Fruit fly (Drosophila melanogaster) whole organism, pupa: ENCODE results near the gene CG16723.

Experiments
- CG10348 ChIP-seq: fragments of 200-800 bp; sonication (Bioruptor generic); IDR thresholded peaks from 2 replicates; pipeline ENCODE4 v1.3.6; 2022; ENCODE audit warnings: missing biosample characterization, missing genetic modification characterization
- CG12605 ChIP-seq: fragments of 200-800 bp; sonication (Bioruptor generic); IDR thresholded peaks from 2 replicates; pipeline ENCODE4 v1.3.6; 2022; ENCODE audit warnings: missing biosample characterization, missing genetic modification characterization
- CG13204 ChIP-seq: fragments of 200-800 bp; sonication (Bioruptor generic); optimal IDR thresholded peaks from 2 replicates; lab custom pipeline; 2018; ENCODE audit warnings: missing biosample characterization, mild to moderate bottlenecking, missing genetic modification characterization, moderate library complexity
- CG14655 ChIP-seq: fragments of 200-800 bp; sonication (Bioruptor generic); optimal IDR thresholded peaks from 3 replicates; lab custom pipeline; 2017; ENCODE audit warnings: mild to moderate bottlenecking, missing biosample characterization, missing genetic modification reagents, missing genetic modification characterization
- CG15710 ChIP-seq: fragments of 200-800 bp; sonication (Bioruptor generic); optimal IDR thresholded peaks from 2 replicates; lab custom pipeline; 2018; ENCODE audit warnings: missing biosample characterization, mild to moderate bottlenecking, missing genetic modification characterization, moderate library complexity
- CG17806 ChIP-seq: fragments of 200-800 bp; sonication (Bioruptor generic); optimal IDR thresholded peaks from 2 replicates; lab custom pipeline; 2018; ENCODE audit warnings: missing biosample characterization, mild to moderate bottlenecking, missing genetic modification characterization, moderate library complexity
- CG32121 ChIP-seq: fragments of 200-800 bp; sonication (Bioruptor generic); IDR thresholded peaks from 2 replicates; pipeline ENCODE4 v1.3.6; 2022; ENCODE audit warnings: missing biosample characterization, missing genetic modification characterization
- CG34367 ChIP-seq: fragments of 200-800 bp; sonication (Bioruptor generic); optimal IDR thresholded peaks from 2 replicates; lab custom pipeline; 2018; ENCODE audit warnings: missing biosample characterization, mild to moderate bottlenecking, missing genetic modification characterization
- CG4496 ChIP-seq: fragments of 200-800 bp; sonication (Bioruptor generic); IDR thresholded peaks from 3 replicates; pipeline ENCODE4 v1.3.6; 2022; ENCODE audit warnings: missing biosample characterization, missing genetic modification characterization
- CG8159 ChIP-seq: fragments of 200-800 bp; sonication (Bioruptor generic); optimal IDR thresholded peaks from 3 replicates; lab custom pipeline; 2018; ENCODE audit warnings: missing biosample characterization, mild to moderate bottlenecking, missing genetic modification characterization, moderate library complexity
- CG8301 ChIP-seq: fragments of 200-800 bp; sonication (Bioruptor generic); optimal IDR thresholded peaks from 2 replicates; lab custom pipeline; 2018; ENCODE audit warnings: missing biosample characterization, mild to moderate bottlenecking, missing genetic modification characterization
- CG9948 ChIP-seq: fragments of 200-800 bp; sonication (Bioruptor generic); optimal IDR thresholded peaks from 2 replicates; lab custom pipeline; 2018; ENCODE audit warnings: missing biosample characterization, mild to moderate bottlenecking, missing genetic modification characterization, moderate library complexity
- D1 ChIP-seq: fragments of 200-800 bp; sonication (Bioruptor generic); optimal IDR thresholded peaks from 2 replicates; lab custom pipeline; 2018; ENCODE audit warnings: missing biosample characterization, mild to moderate bottlenecking, missing genetic modification characterization, moderate library complexity
- EcR ChIP-seq: fragments of 200-800 bp; sonication (Bioruptor generic); optimal IDR thresholded peaks from 3 replicates; lab custom pipeline; 2019; ENCODE audit warnings: missing biosample characterization, missing genetic modification characterization, mild to moderate bottlenecking, moderate library complexity, missing genetic modification reagents
- Ets98B ChIP-seq: fragments of 200-800 bp; sonication (Bioruptor generic); IDR thresholded peaks from 2 replicates; pipeline ENCODE4 v1.3.6; 2022; ENCODE audit warnings: missing biosample characterization, missing genetic modification characterization
- Pif1A ChIP-seq: fragments of 200-800 bp; sonication (Bioruptor generic); optimal IDR thresholded peaks from 3 replicates; lab custom pipeline; 2016; ENCODE audit warnings: missing biosample characterization, missing genetic modification characterization
- Pif1B ChIP-seq: fragments of 200-800 bp; sonication (Bioruptor generic); optimal IDR thresholded peaks from 3 replicates; lab custom pipeline; 2016; ENCODE audit warnings: missing biosample characterization, missing genetic modification characterization
- Snoo ChIP-seq: fragments of 200-800 bp; sonication (Bioruptor generic); optimal IDR thresholded peaks from 3 replicates; lab custom pipeline; 2017; ENCODE audit warnings: missing biosample characterization, mild to moderate bottlenecking, missing genetic modification characterization, inconsistent platforms
- fd96Ca ChIP-seq: fragments of 200-800 bp; sonication (Bioruptor generic); IDR thresholded peaks from 3 replicates; pipeline ENCODE4 v1.3.6; 2022; ENCODE audit warnings: missing biosample characterization, missing genetic modification characterization
- gl ChIP-seq: fragments of 200-800 bp; sonication (Bioruptor generic); optimal IDR thresholded peaks from 2 replicates; lab custom pipeline; 2018; ENCODE audit warnings: missing biosample characterization, mild to moderate bottlenecking, missing genetic modification characterization
- rn ChIP-seq: fragments of 200-800 bp; sonication (Bioruptor generic); IDR thresholded peaks from 2 replicates; pipeline ENCODE4 v1.3.6; 2022; ENCODE audit warnings: missing biosample characterization, missing genetic modification characterization

Gene CG16723

DNA sequence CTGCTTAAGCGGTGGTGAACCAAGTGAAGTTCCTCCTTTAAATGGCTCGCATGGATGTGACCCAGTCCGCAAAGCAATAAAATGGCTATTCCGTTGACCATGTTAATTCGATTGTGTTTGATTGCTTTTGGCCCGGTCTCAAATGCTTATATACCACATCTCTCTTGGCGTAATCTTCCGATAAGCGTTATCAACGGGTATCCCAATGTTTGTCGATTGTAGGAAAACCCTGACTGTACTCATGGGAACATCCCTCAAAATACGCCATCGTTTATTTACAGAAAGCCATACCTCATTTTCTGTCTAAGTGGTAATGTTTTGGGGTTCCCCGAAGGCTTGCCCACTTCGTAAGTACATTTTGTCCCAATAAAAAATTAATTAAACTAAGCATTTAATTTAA lies 2.9 kb upstream of the CG16723 start, which contains the start of gene CG10183:
Gene CG10183 (minus strand): TSS at position 101 of the 400 bp plus-strand sequence.
- TF ChIP-seq CG34367 (no peak), CG4496 (GFP tag; lab: Robert Waterston, UW) (no peak), CG15710 (tag; lab: Kevin White, UChicago) (no peak)

DNA sequence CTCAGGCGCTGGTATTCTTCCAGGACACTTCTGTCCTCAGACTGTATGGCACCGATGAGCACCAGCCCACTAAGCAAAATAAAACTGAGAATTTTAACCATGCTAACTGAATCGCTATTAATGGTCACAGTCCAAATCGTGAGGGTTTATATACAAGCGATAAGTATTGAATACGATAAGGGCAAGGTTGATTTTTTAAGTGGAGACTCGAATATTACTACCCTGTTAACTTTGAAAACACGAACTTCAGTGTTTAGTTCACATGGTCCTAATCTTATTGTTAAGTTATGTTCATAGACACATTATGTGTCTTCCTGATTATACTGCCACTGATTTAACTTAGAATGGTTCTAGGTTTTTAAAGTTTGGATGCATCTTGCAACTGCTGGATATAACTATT lies 3.4 kb downstream of the CG16723 start, which contains the start of gene CG33337:
Gene CG33337 (minus strand): TSS at position 101 of the 400 bp plus-strand sequence.
- no peak for TF ChIP-seq Pif1A

DNA sequence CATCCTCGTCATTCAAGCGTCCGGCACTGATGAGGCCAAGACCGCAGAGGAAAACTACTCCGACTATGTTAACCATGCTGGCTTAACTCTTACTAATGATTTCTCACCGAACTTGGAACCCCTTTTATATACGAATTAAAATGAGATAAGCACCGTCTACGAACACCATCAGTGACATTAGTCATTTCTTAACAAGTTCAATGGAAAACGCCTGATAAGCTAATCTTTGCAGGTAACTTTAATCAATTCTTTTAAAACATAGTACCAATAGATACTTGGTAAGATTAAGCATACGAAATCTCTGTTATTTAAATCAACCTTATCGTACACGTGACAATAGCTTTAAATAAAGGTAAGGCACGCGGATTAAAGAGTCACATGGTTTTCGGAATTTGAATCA lies 6.4 kb downstream of the CG16723 start, which contains the start of gene CG10182:
Gene CG10182 (minus strand): TSS at position 101 of the 400 bp plus-strand sequence.
- no peak for TF ChIP-seq CG8159 (tag; lab: Kevin White, UChicago)
- TF ChIP-seq CG34367: no peak
- TF ChIP-seq CG12605: no peak
- no peak for TF ChIP-seq CG15710 (tag; lab: Kevin White, UChicago)
- no peak for TF ChIP-seq rn
- TF ChIP-seq EcR: no peak
- no peak for TF ChIP-seq CG32121 (GFP tag; lab: Robert Waterston, UW)
- no peak for TF ChIP-seq CG17806
- TF ChIP-seq CG14655 (GFP tag; lab: Kevin White, UChicago): no peak
- TF ChIP-seq Pif1B (GFP tag; lab: Kevin White, UChicago): no peak
- no peak for TF ChIP-seq CG9948 (tag; lab: Kevin White, UChicago)
- no peak for TF ChIP-seq CG4496 (GFP tag; lab: Robert Waterston, UW)
- no peak for TF ChIP-seq CG10348
- TF ChIP-seq CG8301 (tag; lab: Kevin White, UChicago): no peak
- no peak for TF ChIP-seq D1
- TF ChIP-seq fd96Ca: no peak

DNA sequence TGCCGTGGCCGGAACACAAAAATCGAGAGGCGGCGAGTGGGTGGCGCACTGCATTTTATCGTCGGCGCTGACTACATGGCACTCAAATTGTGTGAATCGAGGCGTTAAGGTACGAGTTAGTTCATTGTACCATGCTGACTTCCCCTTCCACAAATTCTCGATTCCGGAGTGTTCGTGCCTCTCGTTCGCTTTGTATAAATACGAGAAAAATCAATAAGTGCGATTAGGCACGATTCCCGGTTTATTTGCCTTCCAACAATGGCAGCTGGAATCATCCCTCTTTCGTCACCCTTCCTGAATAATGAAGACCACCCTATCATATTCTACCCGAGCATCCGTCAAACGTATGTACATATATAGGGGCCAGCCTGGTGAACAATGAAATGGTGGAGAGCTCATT lies 19.5 kb downstream of the CG16723 start:
- TF ChIP-seq EcR: no peak
- TF ChIP-seq Snoo: no peak
- no peak for TF ChIP-seq CG32121 (GFP tag; lab: Robert Waterston, UW)
- TF ChIP-seq Pif1A: no peak
- TF ChIP-seq CG10348: no peak
- no peak for TF ChIP-seq CG9948 (tag; lab: Kevin White, UChicago)
- no peak for TF ChIP-seq CG12605
- no peak for TF ChIP-seq Pif1B (GFP tag; lab: Kevin White, UChicago)
- TF ChIP-seq CG4496 (GFP tag; lab: Robert Waterston, UW): no peak
- TF ChIP-seq CG15710 (tag; lab: Kevin White, UChicago): no peak
- no peak for TF ChIP-seq CG8301 (tag; lab: Kevin White, UChicago)
- no peak for TF ChIP-seq Ets98B (GFP tag; lab: Robert Waterston, UW)
- TF ChIP-seq CG14655 (GFP tag; lab: Kevin White, UChicago): no peak
- no peak for TF ChIP-seq CG13204
- TF ChIP-seq rn: no peak
- TF ChIP-seq CG17806: no peak
- TF ChIP-seq CG8159 (tag; lab: Kevin White, UChicago): no peak

DNA sequence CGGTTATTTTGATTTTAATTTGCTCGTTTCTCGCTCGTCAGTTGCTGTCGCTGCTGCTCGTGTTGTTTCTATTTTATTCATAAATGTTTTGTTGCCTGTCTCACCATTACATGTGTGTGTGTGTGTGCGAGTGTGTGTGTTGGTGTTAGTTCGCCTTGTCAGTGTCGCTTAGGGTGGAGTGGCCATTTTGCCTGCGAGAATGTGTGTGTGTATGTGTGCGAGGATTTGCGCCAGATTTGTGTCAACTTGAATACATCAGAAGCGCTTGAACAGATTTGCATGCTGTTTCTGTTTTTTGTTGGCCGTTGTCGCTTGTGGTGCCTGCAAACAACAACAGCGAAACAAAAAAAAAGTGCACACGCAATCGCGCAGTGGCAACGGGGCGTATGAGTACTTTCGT lies 26.9 kb downstream of the CG16723 start:
- TF ChIP-seq CG8159 (tag; lab: Kevin White, UChicago) (no peak), Pif1B (GFP tag; lab: Kevin White, UChicago) (no peak), rn (no peak), CG13204 (no peak), CG12605 (no peak), D1 (no peak), CG32121 (GFP tag; lab: Robert Waterston, UW) (no peak), CG17806 (no peak), CG4496 (GFP tag; lab: Robert Waterston, UW) (no peak), CG14655 (GFP tag; lab: Kevin White, UChicago) (no peak), CG8301 (tag; lab: Kevin White, UChicago) (no peak), gl (tag; lab: Kevin White, UChicago) (no peak), EcR (no peak), Snoo (no peak), CG34367 (no peak), CG10348 (no peak), CG9948 (tag; lab: Kevin White, UChicago) (no peak)

DNA sequence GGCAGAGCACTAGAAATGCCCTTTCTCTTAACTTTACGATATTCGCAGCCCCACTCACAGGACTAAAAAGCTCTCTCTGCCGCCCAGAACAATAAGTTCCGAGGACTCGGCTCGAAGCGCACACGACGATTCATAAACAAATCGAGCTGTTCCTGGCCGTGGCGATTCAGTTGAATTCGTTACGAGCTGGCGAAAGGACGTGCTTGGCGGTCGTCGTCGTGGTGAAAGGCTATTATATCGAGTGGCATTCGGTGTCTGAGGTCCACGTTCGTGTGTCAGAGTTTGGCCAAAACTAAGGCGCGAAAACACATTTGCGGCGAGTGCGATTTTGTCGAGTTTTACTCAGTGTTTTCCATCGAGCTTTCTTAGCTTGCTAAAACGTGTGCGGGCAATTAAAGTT lies 38.8 kb downstream of the CG16723 start, which contains the start of gene beat-IV:
Gene beat-IV (plus strand): TSS at position 169 of the 400 bp plus-strand sequence.
- TF ChIP-seq D1 (no peak), Pif1A (no peak), EcR (no peak), Ets98B (GFP tag; lab: Robert Waterston, UW) (no peak), Snoo (no peak), CG14655 (GFP tag; lab: Kevin White, UChicago) (no peak), rn (no peak), CG12605 (no peak), CG8301 (tag; lab: Kevin White, UChicago) (no peak), CG34367 (no peak), CG13204 (no peak), fd96Ca (no peak), CG8159 (tag; lab: Kevin White, UChicago) (no peak), CG4496 (GFP tag; lab: Robert Waterston, UW) (no peak), CG17806 (no peak), CG9948 (tag; lab: Kevin White, UChicago) (no peak), CG10348 (no peak)

- TF ChIP-seq fd96Ca (no peak), Ets98B (GFP tag; lab: Robert Waterston, UW) (no peak), rn (no peak)
Observed at dm6 chr3R:23556843-23557242, 39.2 kb downstream of the CG16723 start, which contains the start of gene CG10164. CG10164 (minus strand) TSS chr3R:23556943.
